Fruit fly (Drosophila melanogaster) whole organism, prepupa: ENCODE measurements around the gene Nedd4.

Experiments used
- Blimp-1 ChIP-seq: fragments of 200-800 bp; sonication (Bioruptor generic); optimal IDR thresholded peaks from 3 replicates; lab custom pipeline; 2017; ENCODE audit warnings: missing biosample characterization, missing genetic modification characterization, mild to moderate bottlenecking, moderate library complexity, missing genetic modification reagents
- CG10669 ChIP-seq: fragments of 200-800 bp; sonication (Bioruptor generic); optimal IDR thresholded peaks from 3 replicates; lab custom pipeline; 2018; ENCODE audit warnings: missing biosample characterization, mild to moderate bottlenecking, missing genetic modification characterization, moderate library complexity
- CG11294 ChIP-seq: fragments of 200-800 bp; sonication (Bioruptor generic); IDR thresholded peaks from 2 replicates; pipeline ENCODE4 v1.3.6; 2022; ENCODE audit warnings: missing biosample characterization, missing genetic modification characterization
- CG11762 ChIP-seq: fragments of 200-800 bp; sonication (Bioruptor generic); optimal IDR thresholded peaks from 3 replicates; lab custom pipeline; 2016; ENCODE audit warnings: missing biosample characterization, missing genetic modification characterization; ENCODE audit not compliant: insufficient read depth
- CG11902 ChIP-seq: fragments of 200-800 bp; sonication (Bioruptor generic); optimal IDR thresholded peaks from 3 replicates; lab custom pipeline; 2016; ENCODE audit warnings: missing biosample characterization, missing genetic modification characterization
- CG15336 ChIP-seq: fragments of 200-800 bp; sonication (Bioruptor generic); IDR thresholded peaks from 2 replicates; pipeline ENCODE4 v1.3.6; 2022; ENCODE audit warnings: missing biosample characterization, missing genetic modification characterization
- CG1621 ChIP-seq: fragments of 200-800 bp; sonication (Bioruptor generic); optimal IDR thresholded peaks from 3 replicates; lab custom pipeline; 2018; ENCODE audit warnings: missing biosample characterization, mild to moderate bottlenecking, missing genetic modification characterization
- CG16779 ChIP-seq: fragments of 200-800 bp; sonication (Bioruptor generic); optimal IDR thresholded peaks from 3 replicates; lab custom pipeline; 2017; ENCODE audit warnings: missing biosample characterization, mild to moderate bottlenecking, missing genetic modification characterization
- CG3032 ChIP-seq: fragments of 200-800 bp; optimal IDR thresholded peaks from 2 replicates; lab custom pipeline; 2019; ENCODE audit warnings: missing biosample characterization, mild to moderate bottlenecking, missing genetic modification characterization, moderate library complexity
- CG32006 ChIP-seq: fragments of 200-800 bp; sonication (Bioruptor generic); optimal IDR thresholded peaks from 3 replicates; lab custom pipeline; 2017; ENCODE audit warnings: missing biosample characterization, mild to moderate bottlenecking, missing genetic modification characterization
- CG4318 ChIP-seq: fragments of 200-800 bp; sonication (Bioruptor generic); optimal IDR thresholded peaks from 3 replicates; lab custom pipeline; 2017; ENCODE audit warnings: missing biosample characterization, mild to moderate bottlenecking, missing genetic modification characterization
- CG6163 ChIP-seq: fragments of 200-800 bp; sonication (Bioruptor generic); IDR thresholded peaks from 3 replicates; pipeline ENCODE4 v1.3.6; 2022; ENCODE audit warnings: missing biosample characterization, missing genetic modification characterization
- CG6276 ChIP-seq: fragments of 200-800 bp; sonication (Bioruptor generic); optimal IDR thresholded peaks from 2 replicates; lab custom pipeline; 2017; ENCODE audit warnings: missing biosample characterization, mild to moderate bottlenecking, missing genetic modification characterization
- CG6792 ChIP-seq: fragments of 200-800 bp; sonication (Bioruptor generic); optimal IDR thresholded peaks from 3 replicates; lab custom pipeline; 2016; ENCODE audit warnings: missing biosample characterization, missing genetic modification characterization
- CG6854 ChIP-seq: fragments of 200-800 bp; sonication (Bioruptor generic); optimal IDR thresholded peaks from 2 replicates; lab custom pipeline; 2017; ENCODE audit warnings: missing biosample characterization, mild to moderate bottlenecking, missing genetic modification characterization
- CG8119 ChIP-seq: fragments of 200-800 bp; sonication (Bioruptor generic); IDR thresholded peaks from 3 replicates; pipeline ENCODE4 v1.3.6; 2022; ENCODE audit warnings: missing biosample characterization, missing genetic modification characterization
- CG8632 ChIP-seq: fragments of 200-800 bp; sonication (Bioruptor generic); optimal IDR thresholded peaks from 3 replicates; lab custom pipeline; 2016; ENCODE audit warnings: missing biosample characterization, missing genetic modification characterization
- CG9139 ChIP-seq: fragments of 200-800 bp; sonication (Bioruptor generic); optimal IDR thresholded peaks from 3 replicates; lab custom pipeline; 2017; ENCODE audit warnings: missing biosample characterization, mild to moderate bottlenecking, missing genetic modification characterization
- Eip75B ChIP-seq: fragments of 200-800 bp; sonication (Bioruptor generic); optimal IDR thresholded peaks from 3 replicates; lab custom pipeline; 2016; ENCODE audit warnings: missing biosample characterization, missing genetic modification characterization
- Eip78C ChIP-seq: fragments of 200-800 bp; sonication (Bioruptor generic); peaks from one replicate; lab custom pipeline; 2016; ENCODE audit warnings: missing biosample characterization, missing genetic modification characterization
- Ets96B ChIP-seq: fragments of 200-800 bp; optimal IDR thresholded peaks from 2 replicates; lab custom pipeline; 2019; ENCODE audit warnings: missing biosample characterization, mild to moderate bottlenecking, missing genetic modification characterization, moderate library complexity
- Gug ChIP-seq: fragments of 200-800 bp; sonication (Bioruptor generic); IDR thresholded peaks from 2 replicates; pipeline ENCODE4 v1.3.6; 2022; ENCODE audit warnings: missing biosample characterization, missing genetic modification characterization
- Hr38 ChIP-seq: sonication (Bioruptor generic); optimal IDR thresholded peaks from 2 replicates; lab custom pipeline; 2016; ENCODE audit warnings: missing biosample characterization, missing genetic modification characterization
- Lpt ChIP-seq: fragments of 200-800 bp; sonication (Bioruptor generic); optimal IDR thresholded peaks from 3 replicates; lab custom pipeline; 2016; ENCODE audit warnings: missing biosample characterization, missing genetic modification characterization
- Met ChIP-seq: fragments of 200-800 bp; sonication (Bioruptor generic); optimal IDR thresholded peaks from 3 replicates; lab custom pipeline; 2016; ENCODE audit warnings: missing biosample characterization, missing genetic modification characterization
- OdsH ChIP-seq: fragments of 200-800 bp; sonication (Bioruptor generic); optimal IDR thresholded peaks from 3 replicates; lab custom pipeline; 2016; ENCODE audit warnings: missing biosample characterization, missing genetic modification characterization
- Smox ChIP-seq: fragments of 200-800 bp; sonication (Bioruptor generic); optimal IDR thresholded peaks from 3 replicates; lab custom pipeline; 2016; ENCODE audit warnings: missing biosample characterization, missing genetic modification characterization
- Sox102F ChIP-seq: fragments of 200-800 bp; sonication (Bioruptor generic); optimal IDR thresholded peaks from 2 replicates; lab custom pipeline; 2016; ENCODE audit warnings: missing biosample characterization, mild to moderate bottlenecking, missing genetic modification characterization
- Sox14 ChIP-seq: fragments of 200-800 bp; sonication (Bioruptor generic); optimal IDR thresholded peaks from 3 replicates; lab custom pipeline; 2016; ENCODE audit warnings: missing biosample characterization, missing genetic modification characterization
- achi ChIP-seq: fragments of 200-800 bp; sonication (Bioruptor generic); optimal IDR thresholded peaks from 3 replicates; lab custom pipeline; 2016; ENCODE audit warnings: missing biosample characterization, missing genetic modification characterization
- dsx ChIP-seq: fragments of 200-800 bp; optimal IDR thresholded peaks from 3 replicates; lab custom pipeline; 2019; ENCODE audit warnings: missing biosample characterization, mild to moderate bottlenecking, missing genetic modification characterization, moderate library complexity; ENCODE audit not compliant: poor library complexity, severe bottlenecking
- eg ChIP-seq: fragments of 200-800 bp; sonication (Bioruptor generic); IDR thresholded peaks from 3 replicates; pipeline ENCODE4 v1.3.6; 2022; ENCODE audit warnings: missing biosample characterization, missing genetic modification characterization
- esn ChIP-seq: fragments of 200-800 bp; sonication (Bioruptor generic); optimal IDR thresholded peaks from 2 replicates; lab custom pipeline; 2016; ENCODE audit warnings: missing biosample characterization, mild to moderate bottlenecking, missing genetic modification characterization, moderate library complexity
- fd59A ChIP-seq: fragments of 200-800 bp; sonication (Bioruptor generic); optimal IDR thresholded peaks from 2 replicates; lab custom pipeline; 2017; ENCODE audit warnings: missing biosample characterization, mild to moderate bottlenecking, missing genetic modification characterization, missing genetic modification reagents
- fd85E ChIP-seq: fragments of 200-800 bp; sonication (Bioruptor generic); optimal IDR thresholded peaks from 3 replicates; lab custom pipeline; 2016; ENCODE audit warnings: missing biosample characterization, missing genetic modification characterization
- fkh ChIP-seq: fragments of 200-800 bp; sonication (Bioruptor generic); optimal IDR thresholded peaks from 3 replicates; lab custom pipeline; 2017; ENCODE audit warnings: missing biosample characterization, mild to moderate bottlenecking, missing genetic modification characterization, moderate library complexity
- lz ChIP-seq: fragments of 200-800 bp; sonication (Bioruptor generic); optimal IDR thresholded peaks from 3 replicates; lab custom pipeline; 2016; ENCODE audit warnings: missing biosample characterization, missing genetic modification characterization
- spab ChIP-seq: fragments of 200-800 bp; sonication (Bioruptor generic); optimal IDR thresholded peaks from 2 replicates; lab custom pipeline; 2017; ENCODE audit warnings: missing biosample characterization, mild to moderate bottlenecking, missing genetic modification characterization, missing genetic modification reagents
- ss ChIP-seq, 2 experiments: fragments of 200-800 bp; sonication (Bioruptor generic); optimal IDR thresholded peaks; 2 replicates in 1 of 2; 3 replicates in 1 of 2; lab custom pipeline; 2017 to 2018; ENCODE audit warnings: mild to moderate bottlenecking in 2 of 2, missing biosample characterization in 2 of 2, missing genetic modification characterization in 2 of 2, moderate library complexity in 1 of 2
- svp ChIP-seq: fragments of 200-800 bp; sonication (Bioruptor generic); peaks from one replicate; lab custom pipeline; 2016; ENCODE audit warnings: missing biosample characterization, missing genetic modification characterization
- vri ChIP-seq: fragments of 200-800 bp; sonication (Bioruptor generic); optimal IDR thresholded peaks from 3 replicates; lab custom pipeline; 2016; ENCODE audit warnings: missing biosample characterization, mild to moderate bottlenecking, missing genetic modification characterization

The Nedd4 gene

DNA sequence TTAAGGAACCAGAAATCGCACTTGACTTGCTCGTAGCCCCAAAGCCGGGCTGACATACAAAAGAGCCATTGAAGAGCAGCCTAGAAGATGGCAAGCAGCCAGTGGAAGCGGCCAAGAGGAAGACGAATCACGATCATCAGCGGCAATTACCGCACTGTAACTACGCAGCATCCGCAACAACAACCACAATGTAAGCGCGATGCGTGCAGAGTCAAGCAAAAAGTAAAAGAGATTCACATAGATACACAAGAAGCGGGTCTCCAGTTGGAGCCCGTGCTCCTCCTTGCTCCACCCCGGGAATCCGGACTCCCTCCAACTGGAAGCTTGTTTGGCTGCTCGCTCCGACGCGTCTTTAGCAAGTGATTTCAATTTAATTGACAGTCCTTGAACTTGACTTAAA is 38.2 kb upstream of the Nedd4 start:
- TF ChIP-seq fd85E (GFP tag; lab: Kevin White, UChicago): no peak
- peak; percentile 10 for TF ChIP-seq Blimp-1 (GFP tag; lab: Kevin White, UChicago)
- TF ChIP-seq dsx: peak; percentile 87
- no peak for TF ChIP-seq CG16779
- no peak for TF ChIP-seq CG8119 (GFP tag; lab: Robert Waterston, UW)
- TF ChIP-seq CG1621 (tag; lab: Kevin White, UChicago): peak; percentile 1
- TF ChIP-seq Hr38 (GFP tag; lab: Kevin White, UChicago): no peak
- no peak for TF ChIP-seq svp
- peak; percentile 72 for TF ChIP-seq Eip78C (GFP tag; lab: Kevin White, UChicago)
- no peak for TF ChIP-seq esn (GFP tag; lab: Kevin White, UChicago)
- peak in 1 of 2 experiments; percentile 93 for TF ChIP-seq ss (GFP tag; optimal IDR thresholded peaks at IDR 0.05; lab: Kevin White, UChicago)
- peak; percentile 3 for TF ChIP-seq Eip75B (GFP tag; lab: Kevin White, UChicago)
- no peak for TF ChIP-seq Sox102F (GFP tag; lab: Kevin White, UChicago)
- TF ChIP-seq, all 60 proteins: peak for 6

DNA sequence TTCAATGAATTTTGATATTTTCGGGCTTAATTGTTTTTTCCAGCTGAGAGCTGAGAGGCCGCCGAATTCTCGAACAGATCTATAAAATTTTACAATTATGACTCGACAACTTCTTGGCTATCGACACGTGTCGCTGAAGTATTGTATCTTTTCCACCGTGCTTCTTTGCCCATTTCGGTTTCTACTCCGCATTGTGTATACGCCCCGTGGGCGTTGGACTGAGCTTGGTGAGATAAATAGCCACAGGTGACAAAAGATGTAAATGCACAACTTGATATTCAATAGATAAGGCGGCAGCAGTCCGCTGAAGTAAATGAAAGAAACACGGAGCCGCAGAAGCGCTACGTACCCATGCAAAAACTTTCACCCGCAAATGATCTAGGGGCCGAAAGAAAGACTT is 36.6 kb upstream of the Nedd4 start:
- no peak for TF ChIP-seq CG6854 (GFP tag; lab: Kevin White, UChicago)
- no peak for TF ChIP-seq dsx
- no peak for TF ChIP-seq CG15336 (GFP tag; lab: Robert Waterston, UW)
- no peak for TF ChIP-seq lz (GFP tag; lab: Kevin White, UChicago)
- TF ChIP-seq eg (GFP tag; lab: Robert Waterston, UW): peak; percentile 10; the same call in 1 of the 3 replicates

DNA sequence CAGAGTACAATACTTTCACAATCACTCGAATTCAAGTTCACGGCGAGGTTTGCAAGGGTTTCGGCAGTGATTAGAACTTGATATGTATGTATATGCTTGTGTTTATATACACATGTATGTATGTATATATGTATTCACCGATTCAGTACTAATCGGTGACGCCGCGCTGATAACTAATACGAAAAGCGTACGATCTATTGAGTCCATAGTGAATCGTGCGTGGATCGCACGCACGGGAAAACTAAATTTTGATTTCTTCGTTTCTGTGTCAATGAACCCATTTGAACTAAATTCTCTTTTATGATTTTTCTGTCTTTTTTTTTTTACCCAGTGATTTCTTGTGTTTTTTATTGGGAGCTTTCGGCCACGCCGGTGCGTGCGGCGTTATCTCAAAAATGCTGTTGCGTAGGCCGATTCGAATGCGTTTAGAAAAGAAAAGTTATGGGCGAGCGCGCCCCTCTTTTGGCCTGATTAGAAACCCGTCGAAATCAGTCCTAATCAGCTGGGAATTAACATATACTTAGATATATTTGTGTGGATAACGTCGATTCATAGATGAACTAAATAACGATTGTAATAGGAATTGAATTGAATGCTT is 36.0 kb upstream of the Nedd4 start:
- peak; percentile 12 for TF ChIP-seq fkh (GFP tag; lab: Kevin White, UChicago)
- no peak for TF ChIP-seq CG6792 (GFP tag; lab: Kevin White, UChicago)
- TF ChIP-seq CG11902 (GFP tag; lab: Kevin White, UChicago): no peak
- TF ChIP-seq Lpt (GFP tag; lab: Kevin White, UChicago): no peak
- TF ChIP-seq CG8632: no peak
- no peak for TF ChIP-seq CG11762 (GFP tag; lab: Kevin White, UChicago)
- TF ChIP-seq vri (GFP tag; lab: Kevin White, UChicago): peak; percentile 6
- no peak for TF ChIP-seq CG3032 (tag; lab: Kevin White, UChicago)
- TF ChIP-seq CG16779: no peak

DNA sequence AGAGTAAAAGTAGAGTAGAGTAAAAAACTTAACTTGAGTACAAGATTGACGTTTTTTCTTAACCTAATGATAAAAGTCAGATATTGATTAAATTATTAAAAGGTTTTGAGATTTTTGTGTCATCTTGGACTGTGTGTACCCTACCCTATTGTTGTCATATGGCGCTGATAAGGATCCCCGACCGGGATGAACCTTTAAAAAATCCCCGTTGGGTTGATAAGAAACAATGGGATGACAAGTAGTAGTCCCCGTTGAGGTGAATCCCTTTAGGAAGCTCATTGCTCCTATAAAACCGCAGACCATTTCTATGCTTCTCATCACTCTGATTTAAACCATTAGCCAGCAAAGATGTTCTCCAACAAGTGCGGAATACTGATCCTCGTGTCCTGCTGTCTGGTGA is 35.3 kb upstream of the Nedd4 start, which contains the start of gene edin:
Gene edin, plus strand, starts transcription at position 340 of the 400 bp plus-strand sequence.
- TF ChIP-seq spab: no peak
- TF ChIP-seq svp: peak; percentile 84

DNA sequence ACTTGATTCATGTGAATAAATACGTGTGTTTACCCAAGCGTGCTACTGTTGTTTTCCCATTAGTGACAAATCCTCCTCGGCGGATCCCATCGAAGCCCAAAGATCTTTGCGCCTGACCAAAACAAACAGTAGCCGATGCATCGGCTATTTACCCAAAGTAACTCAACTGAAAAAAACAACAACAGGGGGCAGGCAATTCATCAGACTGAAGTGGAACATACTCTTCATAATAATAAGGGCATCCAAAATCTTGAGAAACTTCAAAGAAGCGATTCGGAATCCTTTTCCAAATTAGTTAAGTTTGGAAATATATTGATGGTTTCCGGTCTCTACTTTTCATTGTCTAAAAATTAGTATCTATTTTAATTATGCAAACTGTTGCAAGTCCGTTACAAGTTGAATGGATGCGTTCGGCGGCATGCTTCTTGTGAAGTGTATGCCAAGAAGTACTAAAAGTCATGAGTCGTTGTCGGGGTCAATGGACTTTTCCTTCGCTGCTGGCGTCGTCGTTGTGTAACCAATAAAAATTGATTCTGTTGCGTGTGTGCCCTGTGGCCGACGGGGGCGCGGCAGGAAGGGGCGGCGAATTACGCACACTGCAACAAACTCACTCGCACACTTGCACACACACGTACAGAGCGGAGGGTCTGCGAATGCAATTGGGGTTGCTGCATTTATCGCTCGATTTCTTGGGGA is 34.5 kb upstream of the Nedd4 start:
- TF ChIP-seq CG8119 (GFP tag; lab: Robert Waterston, UW) (peak; percentile 53), CG10669 (GFP tag; lab: Kevin White, UChicago) (peak; percentile 78), esn (GFP tag; lab: Kevin White, UChicago) (peak; percentile 82), CG6792 (GFP tag; lab: Kevin White, UChicago) (peak; percentile 57), CG32006 (peak; percentile 55), CG6276 (GFP tag; lab: Kevin White, UChicago) (peak; percentile 26), OdsH (GFP tag; lab: Kevin White, UChicago) (peak; percentile 76), Met (GFP tag; lab: Kevin White, UChicago) (peak; percentile 84), CG11294 (GFP tag; lab: Robert Waterston, UW) (no peak), Sox102F (GFP tag; lab: Kevin White, UChicago) (peak; percentile 82), vri (GFP tag; lab: Kevin White, UChicago) (peak; percentile 78), Smox (GFP tag; lab: Kevin White, UChicago) (peak; percentile 76), CG6163 (peak; percentile 69; the same call in 2 of the 3 replicates), CG9139 (GFP tag; lab: Kevin White, UChicago) (no peak), achi (GFP tag; lab: Kevin White, UChicago) (peak; percentile 57), CG4318 (GFP tag; lab: Kevin White, UChicago) (no peak), eg (GFP tag; lab: Robert Waterston, UW) (no peak), Ets96B (tag; lab: Kevin White, UChicago) (peak; percentile 71), Gug (no peak), CG6854 (GFP tag; lab: Kevin White, UChicago) (no peak), CG3032 (tag; lab: Kevin White, UChicago) (peak; percentile 54), Sox14 (GFP tag; lab: Kevin White, UChicago) (peak; percentile 80), fd59A (GFP tag; lab: Kevin White, UChicago) (peak; percentile 66)
